Fruit fly (Drosophila melanogaster): ENCODE results near the gene ng2.

dm6 chrX:3190837-3191458, 49.4 kb downstream of the ng2 start:
- TF ChIP-seq CG32264 (GFP tag; optimal IDR thresholded peaks at IDR 0.05): no peak
- TF ChIP-seq Sp1 (GFP tag; optimal IDR thresholded peaks at IDR 0.05): no peak
- TF ChIP-seq fru (GFP tag; optimal IDR thresholded peaks at IDR 0.05): no peak
- no peak for TF ChIP-seq usp (GFP tag; optimal IDR thresholded peaks at IDR 0.05)
- no peak for TF ChIP-seq sage (GFP tag; optimal IDR thresholded peaks at IDR 0.05)
- no peak for TF ChIP-seq CrebA (GFP tag; optimal IDR thresholded peaks at IDR 0.05; ENCODE audit: borderline replicate concordance)

Data from whole organism, wandering third instar larva.